Worm (Caenorhabditis elegans): ENCODE data around the gene ttbk-2.2.

DNA sequence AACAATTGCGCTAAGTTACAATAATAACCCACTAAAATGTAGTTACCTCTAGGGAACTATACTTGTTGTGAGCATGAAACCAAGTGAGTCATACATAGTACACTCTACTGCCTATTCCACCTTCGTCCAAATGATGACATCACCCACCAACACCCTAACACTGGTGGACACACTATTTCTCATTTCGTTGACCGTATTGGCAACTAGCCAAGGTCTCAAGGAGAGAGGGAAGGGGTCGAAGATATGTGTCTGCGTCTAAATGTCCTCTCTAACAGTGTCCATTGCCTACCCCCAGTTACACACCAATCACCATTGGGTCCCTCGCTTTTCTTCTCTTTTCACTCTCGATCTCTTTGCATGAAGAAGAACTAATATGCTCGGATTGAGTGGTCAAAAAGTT lies 11.1 kb upstream of the ttbk-2.2 start:
- TF ChIP-seq ama-1 (optimal IDR thresholded peaks at IDR 0.05) = no peak
- TF ChIP-seq lin-39 (tag; optimal IDR thresholded peaks at IDR 0.05) = no peak
- TF ChIP-seq nhr-28 (tag; optimal IDR thresholded peaks at IDR 0.05) = no peak
- TF ChIP-seq R02D3.7 (tag; optimal IDR thresholded peaks at IDR 0.05) = no peak
- TF ChIP-seq jun-1 (tag; optimal IDR thresholded peaks at IDR 0.05) = no peak

All from whole organism, L3 larva.